Worm (Caenorhabditis elegans): ENCODE results near the gene W07G4.7.

W07G4.7 gene

DNA sequence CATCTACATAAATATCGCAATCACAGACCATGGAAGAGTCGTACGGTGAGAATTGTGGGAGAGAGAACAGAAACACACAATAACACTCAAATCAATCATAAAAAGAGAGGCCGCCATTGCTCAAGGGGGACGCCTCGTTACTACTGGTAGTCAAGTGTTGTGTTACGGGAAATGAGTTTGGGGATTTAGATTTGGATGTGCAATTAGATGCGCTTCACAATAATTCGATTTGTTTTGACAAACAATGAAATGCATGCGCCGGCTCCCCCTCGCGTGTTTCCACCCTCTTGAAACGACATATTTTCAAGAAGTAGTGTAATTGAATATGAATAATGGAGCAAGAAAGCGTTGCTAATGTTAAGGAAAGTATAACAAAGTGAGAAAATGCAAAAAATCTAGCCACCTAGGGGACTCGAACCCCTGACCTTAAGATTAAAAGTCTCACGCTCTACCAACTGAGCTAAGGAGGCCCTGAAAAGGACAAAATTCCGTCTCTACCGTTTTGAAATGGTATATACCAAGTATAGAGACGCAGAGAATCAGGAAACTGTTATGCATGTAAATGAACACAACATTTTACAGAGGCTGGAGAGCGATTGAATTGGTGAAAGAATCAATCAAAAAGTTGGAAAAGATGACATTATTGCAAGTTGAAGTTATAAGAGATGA lies 7.7 kb downstream of the W07G4.7 start:
- TF ChIP-seq ztf-11 (tag; optimal IDR thresholded peaks at IDR 0.05), result no peak
- no peak for TF ChIP-seq ztf-4 (tag; optimal IDR thresholded peaks at IDR 0.05)
- no peak for TF ChIP-seq F13H6.1 (tag; optimal IDR thresholded peaks at IDR 0.05)
- no peak for TF ChIP-seq C34F6.9 (tag; optimal IDR thresholded peaks at IDR 0.05)
- no peak for TF ChIP-seq sma-3 (GFP tag; optimal IDR thresholded peaks at IDR 0.05)
- TF ChIP-seq fos-1 (tag; optimal IDR thresholded peaks at IDR 0.05), result no peak
- TF ChIP-seq egl-27 (tag; optimal IDR thresholded peaks at IDR 0.05), result no peak
- no peak for TF ChIP-seq elt-1 (tag; optimal IDR thresholded peaks at IDR 0.05)
- no peak for TF ChIP-seq mab-5 (tag; optimal IDR thresholded peaks at IDR 0.05)
- no peak for TF ChIP-seq ceh-16 (tag; optimal IDR thresholded peaks at IDR 0.05)
- no peak for TF ChIP-seq lsy-2 (tag; optimal IDR thresholded peaks at IDR 0.05)
- no peak for TF ChIP-seq peb-1 (tag; optimal IDR thresholded peaks at IDR 0.05)
- TF ChIP-seq blmp-1 (tag; optimal IDR thresholded peaks at IDR 0.05; ENCODE audit: insufficient read depth), result no peak
- TF ChIP-seq lin-39 (tag; optimal IDR thresholded peaks at IDR 0.05), result no peak
- TF ChIP-seq gmeb-1 (tag; optimal IDR thresholded peaks at IDR 0.05), result no peak

- TF ChIP-seq mdl-1 (tag; optimal IDR thresholded peaks at IDR 0.05), result no peak
- no peak for TF ChIP-seq ceh-16 (tag; optimal IDR thresholded peaks at IDR 0.05)
- TF ChIP-seq nhr-11 (tag; optimal IDR thresholded peaks at IDR 0.05), result no peak
- no peak for TF ChIP-seq nhr-21 (tag; optimal IDR thresholded peaks at IDR 0.05)
- TF ChIP-seq nhr-25 (tag; optimal IDR thresholded peaks at IDR 0.05), result no peak
- no peak for TF ChIP-seq snpc-4 (tag; optimal IDR thresholded peaks at IDR 0.05)
- no peak for TF ChIP-seq nhr-12 (tag; optimal IDR thresholded peaks at IDR 0.05)
- TF ChIP-seq sma-3 (GFP tag; optimal IDR thresholded peaks at IDR 0.05), result no peak
Observed at ce11 chrV:13025283-13025682, 9.2 kb downstream of the W07G4.7 start.

- TF ChIP-seq sma-3 (GFP tag; optimal IDR thresholded peaks at IDR 0.05) (no peak), ama-1 (optimal IDR thresholded peaks at IDR 0.05) (no peak), lin-13 (GFP tag; optimal IDR thresholded peaks at IDR 0.05) (no peak), skn-1 (tag; optimal IDR thresholded peaks at IDR 0.05) (no peak), peb-1 (tag; optimal IDR thresholded peaks at IDR 0.05) (no peak), ceh-82 (tag; optimal IDR thresholded peaks at IDR 0.05) (no peak), mbf-1 (tag; optimal IDR thresholded peaks at IDR 0.05) (no peak), nhr-12 (tag; optimal IDR thresholded peaks at IDR 0.05) (no peak), nhr-25 (tag; optimal IDR thresholded peaks at IDR 0.05) (no peak), aly-2 (tag; optimal IDR thresholded peaks at IDR 0.05) (no peak), fos-1 (tag; optimal IDR thresholded peaks at IDR 0.05) (no peak), C34F6.9 (tag; optimal IDR thresholded peaks at IDR 0.05) (no peak), lin-39 (tag; optimal IDR thresholded peaks at IDR 0.05) (no peak), unc-39 (tag; optimal IDR thresholded peaks at IDR 0.05) (no peak), sem-4 (tag; optimal IDR thresholded peaks at IDR 0.05) (no peak)
Observed at ce11 chrV:13024499-13024898, 10.0 kb downstream of the W07G4.7 start.

ce11 chrV:13022265-13022664 lies 12.2 kb downstream of the W07G4.7 start:
- TF ChIP-seq lsy-2 (tag; optimal IDR thresholded peaks at IDR 0.05) (no peak), sma-9 (GFP tag; optimal IDR thresholded peaks at IDR 0.05) (no peak), sma-9 (tag; optimal IDR thresholded peaks at IDR 0.05) (no peak)

DNA sequence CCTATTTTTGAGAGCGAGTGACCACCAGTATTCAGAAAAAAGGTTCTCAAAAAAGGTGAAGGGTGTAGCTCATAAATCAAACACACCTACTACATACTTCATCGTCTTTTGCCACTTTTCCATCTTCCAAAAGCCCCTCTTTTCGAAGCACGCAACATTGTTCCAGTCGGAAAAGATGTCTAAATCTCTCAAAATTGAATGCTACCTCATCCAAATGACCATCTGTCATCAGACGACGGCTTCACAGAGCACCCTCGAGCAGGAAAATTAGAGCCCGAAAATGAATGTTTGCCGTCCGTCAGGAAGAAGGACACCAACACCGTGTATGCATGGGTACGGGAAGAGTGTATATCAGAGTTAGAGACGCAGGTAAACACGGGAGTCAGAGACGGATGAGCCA lies 13.0 kb downstream of the W07G4.7 start:
- TF ChIP-seq lin-13 (GFP tag; optimal IDR thresholded peaks at IDR 0.05) (no peak), lsy-2 (tag; optimal IDR thresholded peaks at IDR 0.05) (no peak), ZK546.5 (tag; optimal IDR thresholded peaks at IDR 0.05) (no peak), nhr-6 (tag; optimal IDR thresholded peaks at IDR 0.05) (no peak), elt-1 (tag; optimal IDR thresholded peaks at IDR 0.05) (no peak), lin-11 (tag; optimal IDR thresholded peaks at IDR 0.05) (no peak), skn-1 (tag; optimal IDR thresholded peaks at IDR 0.05) (no peak), sma-9 (GFP tag; optimal IDR thresholded peaks at IDR 0.05) (no peak), sma-9 (tag; optimal IDR thresholded peaks at IDR 0.05) (no peak), zag-1 (tag; optimal IDR thresholded peaks at IDR 0.05) (no peak), unc-62 (GFP tag; optimal IDR thresholded peaks at IDR 0.05) (no peak), ztf-4 (tag; optimal IDR thresholded peaks at IDR 0.05) (no peak), elt-3 (tag; optimal IDR thresholded peaks at IDR 0.05) (no peak), aly-2 (tag; optimal IDR thresholded peaks at IDR 0.05) (no peak), mab-5 (tag; optimal IDR thresholded peaks at IDR 0.05) (no peak), nhr-129 (tag; optimal IDR thresholded peaks at IDR 0.05) (no peak)

All from whole organism, L2 larva.